Worm (Caenorhabditis elegans) whole organism, L3 larva: ENCODE results near the gene F57A8.6.

Source experiments
- daf-12 ChIP-seq: fragments of 150-350 bp; optimal IDR thresholded peaks from 2 replicates; lab custom pipeline; 2014; ENCODE audit warnings: missing biosample characterization, missing genetic modification reagents, missing genetic modification characterization
- lin-15B ChIP-seq: fragments of 150-350 bp; optimal IDR thresholded peaks from 2 replicates; lab custom pipeline; 2014; ENCODE audit warnings: missing biosample characterization, missing genetic modification characterization
- nfya-1 ChIP-seq: sonication (generic microtip); optimal IDR thresholded peaks from 2 replicates; lab custom pipeline; 2017; ENCODE audit warnings: missing genetic modification characterization, mild to moderate bottlenecking, missing compliant biosample characterization, antibody characterized with exemption, moderate library complexity; ENCODE audit not compliant: insufficient read depth
- nhr-11 ChIP-seq: fragments of 150-350 bp; optimal IDR thresholded peaks from 2 replicates; lab custom pipeline; 2014; ENCODE audit warnings: missing biosample characterization, missing genetic modification characterization
- nhr-237 ChIP-seq: fragments of 150-350 bp; optimal IDR thresholded peaks from 2 replicates; lab custom pipeline; 2014; ENCODE audit warnings: missing biosample characterization, missing genetic modification characterization
- nhr-28 ChIP-seq: fragments of 150-350 bp; optimal IDR thresholded peaks from 2 replicates; lab custom pipeline; 2014; ENCODE audit warnings: missing biosample characterization, missing genetic modification characterization
- skn-1 ChIP-seq: fragments of 150-350 bp; optimal IDR thresholded peaks from 2 replicates; lab custom pipeline; 2014; ENCODE audit warnings: missing biosample characterization, missing genetic modification characterization
- snpc-4 ChIP-seq: fragments of 150-350 bp; optimal IDR thresholded peaks from 2 replicates; lab custom pipeline; 2014; ENCODE audit warnings: missing biosample characterization, missing genetic modification characterization
- unc-39 ChIP-seq: sonication (generic microtip); optimal IDR thresholded peaks from 4 replicates; lab custom pipeline; 2017; ENCODE audit warnings: missing biosample characterization, missing genetic modification characterization
- zag-1 ChIP-seq: fragments of 150-350 bp; optimal IDR thresholded peaks from 2 replicates; lab custom pipeline; 2014; ENCODE audit warnings: missing biosample characterization, missing genetic modification characterization
- ztf-4 ChIP-seq: fragments of 150-350 bp; optimal IDR thresholded peaks from 2 replicates; lab custom pipeline; 2014; ENCODE audit warnings: missing biosample characterization, missing genetic modification characterization

ce11 chrV:10054872-10055271, 18.8 kb downstream of the F57A8.6 start, which contains the start of gene yif-1:
- no peak for TF ChIP-seq nhr-237 (tag; lab: Kevin White, UChicago)
- TF ChIP-seq lin-15B (tag; lab: Kevin White, UChicago) = no peak
- TF ChIP-seq unc-39 = no peak
- no peak for TF ChIP-seq daf-12
- TF ChIP-seq nhr-28 (tag; lab: Kevin White, UChicago) = no peak
- no peak for TF ChIP-seq zag-1 (tag; lab: Kevin White, UChicago)
- no peak for TF ChIP-seq snpc-4 (tag; lab: Kevin White, UChicago)
- no peak for TF ChIP-seq nhr-11
- peak; percentile 44 for TF ChIP-seq nfya-1 (tag; lab: Kevin White, UChicago)
- no peak for TF ChIP-seq ztf-4 (tag; lab: Kevin White, UChicago)
- no peak for TF ChIP-seq skn-1 (tag; lab: Kevin White, UChicago)
